Fruit fly (Drosophila melanogaster): ENCODE results near the gene Larp4B.

dm6 chr3L:3236319-3236718, 11.7 kb downstream of the Larp4B start:
- no peak for TF ChIP-seq br (GFP tag; optimal IDR thresholded peaks at IDR 0.05)
- no peak for TF ChIP-seq Dif (GFP tag; optimal IDR thresholded peaks at IDR 0.05; ENCODE audit: partially characterized antibody)
- TF ChIP-seq rgr (GFP tag; optimal IDR thresholded peaks at IDR 0.05) = no peak
- no peak for TF ChIP-seq psq (GFP tag; optimal IDR thresholded peaks at IDR 0.05)
- no peak for TF ChIP-seq Hr78 (GFP tag; optimal IDR thresholded peaks at IDR 0.05)
- TF ChIP-seq CG32264 (GFP tag; optimal IDR thresholded peaks at IDR 0.05) = no peak
- TF ChIP-seq pan (optimal IDR thresholded peaks at IDR 0.05) = no peak
